Fruit fly (Drosophila melanogaster): Measurements from ENCODE around the gene Cyp12a5.

DNA sequence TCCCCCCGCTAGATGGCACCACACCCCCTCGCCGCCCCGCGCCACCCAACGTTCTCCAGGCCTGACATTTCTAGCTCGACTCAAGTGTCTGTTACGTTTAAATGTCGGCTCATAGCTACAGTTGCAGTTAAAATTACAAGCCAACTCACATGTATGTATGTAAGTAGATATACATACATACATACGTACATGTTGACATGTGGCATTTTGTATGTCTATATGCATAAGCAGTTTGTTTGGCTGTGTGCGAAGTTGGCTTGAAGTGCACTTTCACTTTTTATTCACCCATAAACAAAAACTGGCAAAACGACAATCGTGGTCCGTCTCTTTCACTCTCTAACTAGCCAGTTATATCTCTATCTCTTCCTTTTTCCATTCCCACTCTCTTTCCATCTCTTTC, 50.4 kb downstream of the Cyp12a5 start:
- TF ChIP-seq insv (optimal IDR thresholded peaks at IDR 0.05) (no peak), Myc (optimal IDR thresholded peaks at IDR 0.05) (no peak), h (optimal IDR thresholded peaks at IDR 0.05) (no peak)
